Fruit fly (Drosophila melanogaster): Measurements from ENCODE around the gene TwdlH.
A peak's percentile ranks its signal among the peaks of the same experiment; 100 is the strongest.

TwdlH gene

DNA sequence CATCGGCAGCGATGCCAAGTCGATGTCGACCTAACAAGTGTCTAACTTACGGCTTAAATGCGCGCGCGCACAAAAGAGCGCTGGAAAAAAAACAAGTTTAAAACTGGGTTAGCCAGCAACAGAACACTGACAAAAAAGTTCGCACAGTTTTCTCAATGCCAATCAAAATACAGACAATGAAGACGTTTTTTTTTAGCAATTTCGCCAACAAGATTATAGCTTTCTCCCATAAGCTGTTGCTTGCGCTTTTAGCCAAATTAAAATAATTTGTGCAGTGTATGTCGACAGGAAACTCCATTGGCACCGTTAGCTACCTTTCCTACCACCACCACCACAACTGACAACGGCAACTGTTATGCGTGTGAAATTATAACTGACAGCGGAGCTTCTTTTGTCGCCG, 21.1 kb downstream of the TwdlH start (continued):
- TF ChIP-seq CG3281 (GFP tag; optimal IDR thresholded peaks at IDR 0.05) (peak; percentile 63), row (GFP tag; IDR thresholded peaks at IDR 0.05) (peak; percentile 74), B-H1 (GFP tag; IDR thresholded peaks at IDR 0.05) (peak; percentile 52; the same call in 2 of the 3 replicates), wor (GFP tag; IDR thresholded peaks at IDR 0.05) (peak; percentile 21; the same call in 1 of the 2 replicates), CG15479 (GFP tag; optimal IDR thresholded peaks at IDR 0.05) (no peak), ab (GFP tag; optimal IDR thresholded peaks at IDR 0.05) (no peak), Nf-YB (GFP tag; optimal IDR thresholded peaks at IDR 0.05) (no peak), dpn (GFP tag; optimal IDR thresholded peaks at IDR 0.05) (peak; percentile 54 to 60), CG11093 (GFP tag; IDR thresholded peaks at IDR 0.05) (0 out of 3 replicates have a peak, but pooled peaks have one; percentile 24), slou (GFP tag; optimal IDR thresholded peaks at IDR 0.05) (no peak), Usf (GFP tag; optimal IDR thresholded peaks at IDR 0.05) (no peak), twi (tag; optimal IDR thresholded peaks at IDR 0.05) (no peak), dysf (GFP tag; IDR thresholded peaks at IDR 0.05) (peak; percentile 77), CG2678 (tag; optimal IDR thresholded peaks at IDR 0.05) (peak; percentile 64), sens (GFP tag) (peak; percentile 88), CkIIα-i1 (GFP tag; IDR thresholded peaks at IDR 0.05) (0 out of 2 replicates have a peak, but pooled peaks have one; percentile 46), dimm (GFP tag; IDR thresholded peaks at IDR 0.05) (no peak), ind (GFP tag; optimal IDR thresholded peaks at IDR 0.05) (peak; percentile 66), lola (GFP tag; optimal IDR thresholded peaks at IDR 0.05) (no peak), Mrtf (GFP tag; IDR thresholded peaks at IDR 0.05) (peak; percentile 64; the same call in 2 of the 3 replicates), exex (tag; optimal IDR thresholded peaks at IDR 0.05) (no peak), CG12219 (GFP tag; optimal IDR thresholded peaks at IDR 0.05) (peak; percentile 3), yki (optimal IDR thresholded peaks at IDR 0.05) (no peak), Abd-B (GFP tag; optimal IDR thresholded peaks at IDR 0.05) (peak; percentile 31), grau (tag; optimal IDR thresholded peaks at IDR 0.05) (no peak), BtbVII (GFP tag; optimal IDR thresholded peaks at IDR 0.05) (peak; percentile 54), CG18764 (GFP tag; optimal IDR thresholded peaks at IDR 0.05) (peak; percentile 6), tna (GFP tag; IDR thresholded peaks at IDR 0.05; ENCODE audit: partially characterized antibody) (no peak), Hmr (GFP tag; optimal IDR thresholded peaks at IDR 0.05) (peak; percentile 70), HLH4C (GFP tag; IDR thresholded peaks at IDR 0.05; ENCODE audit: partially characterized antibody) (no peak), CG2875 (GFP tag; optimal IDR thresholded peaks at IDR 0.05) (no peak), Deaf1 (tag; optimal IDR thresholded peaks at IDR 0.05) (no peak), CG4424 (GFP tag; optimal IDR thresholded peaks at IDR 0.05) (peak; percentile 27), gro (GFP tag; optimal IDR thresholded peaks at IDR 0.05) (peak; percentile 52), CG3065 (GFP tag; optimal IDR thresholded peaks at IDR 0.05) (no peak), emc (GFP tag; optimal IDR thresholded peaks at IDR 0.05) (no peak), CG4360 (GFP tag; IDR thresholded peaks at IDR 0.05) (no peak), CG10654 (GFP tag; optimal IDR thresholded peaks at IDR 0.05) (no peak), fd3F (GFP tag; optimal IDR thresholded peaks at IDR 0.05) (no peak), Mad (GFP tag; optimal IDR thresholded peaks at IDR 0.05) (no peak), da (GFP tag; optimal IDR thresholded peaks at IDR 0.05) (no peak), CG8388 (GFP tag; optimal IDR thresholded peaks at IDR 0.05) (peak; percentile 26), Bdp1 (GFP tag; optimal IDR thresholded peaks at IDR 0.05) (no peak), HLH54F (GFP tag; optimal IDR thresholded peaks at IDR 0.05) (peak; percentile 44), run (tag; optimal IDR thresholded peaks at IDR 0.05) (peak; percentile 27), NFAT (GFP tag; IDR thresholded peaks at IDR 0.05) (peak; percentile 37; the same call in 1 of the 2 replicates), CG18476 (GFP tag; optimal IDR thresholded peaks at IDR 0.05) (no peak), crp (GFP tag; optimal IDR thresholded peaks at IDR 0.05) (no peak), CG18262 (tag; optimal IDR thresholded peaks at IDR 0.05) (no peak), HmgD (GFP tag; optimal IDR thresholded peaks at IDR 0.05) (no peak), CG7556 (GFP tag; optimal IDR thresholded peaks at IDR 0.05) (peak; percentile 51), HLH3B (GFP tag; IDR thresholded peaks at IDR 0.05) (peak; percentile 80)

All from whole organism, embryonic.